Fruit fly (Drosophila melanogaster): ENCODE data around the gene CG14143.

CG14143 gene

dm6 chr3L:11169299-11170181 is 34.8 kb downstream of the CG14143 start, which contains the start of the genes wls and Adck5 (continued):
- TF ChIP-seq gcm (GFP tag; optimal IDR thresholded peaks at IDR 0.05): peak; percentile 26
- TF ChIP-seq CG42726 (GFP tag; IDR thresholded peaks at IDR 0.05; ENCODE audit: partially characterized antibody): no peak
- no peak for TF ChIP-seq CG43689 (GFP tag; IDR thresholded peaks at IDR 0.05)
- peak; percentile 3 for TF ChIP-seq vfl (GFP tag; optimal IDR thresholded peaks at IDR 0.05)
- TF ChIP-seq maf-S (GFP tag; optimal IDR thresholded peaks at IDR 0.05): peak; percentile 11
- TF ChIP-seq ATbp (GFP tag; optimal IDR thresholded peaks at IDR 0.05): peak; percentile 46
- TF ChIP-seq Antp (GFP tag; optimal IDR thresholded peaks at IDR 0.05): peak; percentile 4
- 0 out of 2 replicates have a peak, but pooled peaks have one; percentile 13 for TF ChIP-seq wdn (GFP tag; IDR thresholded peaks at IDR 0.05)
- TF ChIP-seq CG2116 (GFP tag; optimal IDR thresholded peaks at IDR 0.05): peak; percentile 67
- no peak for TF ChIP-seq CG11560 (tag; IDR thresholded peaks at IDR 0.05)
- peak; percentile 45 for TF ChIP-seq CG13624 (GFP tag; optimal IDR thresholded peaks at IDR 0.05)
- peak; percentile 41 for TF ChIP-seq bigmax (GFP tag; optimal IDR thresholded peaks at IDR 0.05)
- no peak for TF ChIP-seq CG8478 (optimal IDR thresholded peaks at IDR 0.05)
- TF ChIP-seq CG12071 (GFP tag; optimal IDR thresholded peaks at IDR 0.05): peak; percentile 81
- TF ChIP-seq CG12391 (tag; optimal IDR thresholded peaks at IDR 0.05): peak; percentile 62
- TF ChIP-seq zf30C (GFP tag; optimal IDR thresholded peaks at IDR 0.05): no peak
- peak; percentile 58 to 92 for TF ChIP-seq crp (GFP tag; optimal IDR thresholded peaks at IDR 0.05)
- peak; percentile 2 for TF ChIP-seq CG9609 (GFP tag; optimal IDR thresholded peaks at IDR 0.05)
- peak; percentile 81 for TF ChIP-seq CG7987 (GFP tag; optimal IDR thresholded peaks at IDR 0.05)
- peak; percentile 40 for TF ChIP-seq gro (GFP tag; optimal IDR thresholded peaks at IDR 0.05)
- TF ChIP-seq Drgx (GFP tag; IDR thresholded peaks at IDR 0.05): no peak; the same call in 1 of the 2 replicates
- peak; percentile 30; the same call in 1 of the 2 replicates for TF ChIP-seq stc (GFP tag; IDR thresholded peaks at IDR 0.05)
- peak; percentile 26 for TF ChIP-seq NC2β (GFP tag; optimal IDR thresholded peaks at IDR 0.05)
- TF ChIP-seq CG8359 (GFP tag; optimal IDR thresholded peaks at IDR 0.05; ENCODE audit: borderline replicate concordance): no peak
- no peak for TF ChIP-seq ftz-f1 (GFP tag; optimal IDR thresholded peaks at IDR 0.05)
- no peak for TF ChIP-seq ap (GFP tag; IDR thresholded peaks at IDR 0.05)
- TF ChIP-seq sug (tag; optimal IDR thresholded peaks at IDR 0.05): no peak
- TF ChIP-seq mam (GFP tag; optimal IDR thresholded peaks at IDR 0.05): peak; percentile 3
- TF ChIP-seq Camta (GFP tag; optimal IDR thresholded peaks at IDR 0.05): peak; percentile 59
- TF ChIP-seq scrt (GFP tag; optimal IDR thresholded peaks at IDR 0.05): peak; percentile 82
- TF ChIP-seq CG12236 (GFP tag; optimal IDR thresholded peaks at IDR 0.05): peak; percentile 38
- peak; percentile 55; the same call in 1 of the 2 replicates for TF ChIP-seq sob (GFP tag; IDR thresholded peaks at IDR 0.05)
- no peak for TF ChIP-seq D19A (tag; optimal IDR thresholded peaks at IDR 0.05)
- no peak for TF ChIP-seq Poxn (GFP tag; IDR thresholded peaks at IDR 0.05)
- 0 out of 3 replicates have a peak, but pooled peaks have one; percentile 46 for TF ChIP-seq sr (GFP tag; IDR thresholded peaks at IDR 0.05)
- no peak for TF ChIP-seq pum (GFP tag; optimal IDR thresholded peaks at IDR 0.05)
- TF ChIP-seq cwo (GFP tag; optimal IDR thresholded peaks at IDR 0.05): no peak
- TF ChIP-seq CG13296 (GFP tag; optimal IDR thresholded peaks at IDR 0.05): peak; percentile 70
- no peak for TF ChIP-seq nerfin-2 (GFP tag; IDR thresholded peaks at IDR 0.05; ENCODE audit: partially characterized antibody)
- TF ChIP-seq wor (GFP tag; IDR thresholded peaks at IDR 0.05): no peak
- TF ChIP-seq Dref (GFP tag; IDR thresholded peaks at IDR 0.05): no peak
- TF ChIP-seq Deaf1 (tag; optimal IDR thresholded peaks at IDR 0.05): no peak
- TF ChIP-seq lbe (GFP tag; optimal IDR thresholded peaks at IDR 0.05): peak; percentile 36
- TF ChIP-seq vnd (GFP tag; IDR thresholded peaks at IDR 0.05; ENCODE audit: partially characterized antibody): no peak
- peak; percentile 12; the same call in 1 of the 2 replicates for TF ChIP-seq CG13287 (GFP tag; IDR thresholded peaks at IDR 0.05; ENCODE audit: partially characterized antibody)
- no peak for TF ChIP-seq Jarid2 (GFP tag; optimal IDR thresholded peaks at IDR 0.05)
- 0 out of 2 replicates have a peak, but pooled peaks have one; percentile 35 for TF ChIP-seq Awh (GFP tag; IDR thresholded peaks at IDR 0.05)
- no peak; the same call in 1 of the 2 replicates for TF ChIP-seq E2f2 (GFP tag; IDR thresholded peaks at IDR 0.05)
- TF ChIP-seq CG10654 (GFP tag; optimal IDR thresholded peaks at IDR 0.05): peak; percentile 21

All from whole organism, embryonic.